Worm (Caenorhabditis elegans) whole organism, L4/young adult: ENCODE results near the gene nlp-23.

ENCODE experiments used
- W03F9.2 ChIP-seq: fragments of 150-350 bp; optimal IDR thresholded peaks from 2 replicates; lab custom pipeline; 2014; ENCODE audit warnings: missing biosample characterization, missing genetic modification characterization
- him-1 ChIP-seq: sonication (generic microtip); optimal IDR thresholded peaks from 2 replicates; lab custom pipeline; 2016; ENCODE audit warnings: missing genotype, missing genetic modification reagents, missing genetic modification characterization, missing compliant biosample characterization

- TF ChIP-seq him-1 = no peak
- TF ChIP-seq W03F9.2 (tag; lab: Kevin White, UChicago) = no peak
Observed at ce11 chrX:2342859-2343258, at the start of gene nlp-23.
